Worm (Caenorhabditis elegans): ENCODE data around the gene oac-12.

DNA sequence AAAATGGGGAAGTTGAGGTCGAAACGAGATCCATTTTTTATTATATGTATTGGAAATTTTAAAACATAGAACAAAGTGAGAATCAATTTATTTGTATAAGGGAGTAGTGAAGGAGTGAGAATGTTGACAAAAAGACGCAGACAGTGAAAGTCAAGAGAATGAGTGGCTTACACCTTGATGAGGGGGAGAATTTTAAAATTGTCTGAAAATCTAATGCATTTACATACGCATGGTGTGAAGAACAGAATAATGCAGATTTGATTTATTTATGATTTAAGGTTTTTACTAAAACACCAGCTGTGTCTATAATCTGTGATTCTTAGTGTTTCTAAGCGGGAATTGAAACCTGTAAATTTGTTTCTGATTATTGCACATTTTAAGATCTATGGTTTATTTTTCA lies 6.9 kb downstream of the oac-12 start, which contains the start of gene nhr-125:
- no peak for TF ChIP-seq dve-1 (tag; optimal IDR thresholded peaks at IDR 0.05; ENCODE audit: insufficient read depth)
- TF ChIP-seq unc-39 (tag; optimal IDR thresholded peaks at IDR 0.05) = no peak
- TF ChIP-seq nhr-11 (tag; optimal IDR thresholded peaks at IDR 0.05) = no peak
- TF ChIP-seq pha-4 (GFP tag; IDR thresholded peaks at IDR 0.05) = no peak
- TF ChIP-seq pha-4 (tag; optimal IDR thresholded peaks at IDR 0.05) = no peak
- TF ChIP-seq nhr-28 (tag; optimal IDR thresholded peaks at IDR 0.05) = no peak
- no peak for TF ChIP-seq ama-1 (optimal IDR thresholded peaks at IDR 0.05)
- no peak for TF ChIP-seq ceh-44 (GFP tag; IDR thresholded peaks at IDR 0.05)
- TF ChIP-seq lsy-2 (tag; optimal IDR thresholded peaks at IDR 0.05) = no peak
- TF ChIP-seq spr-3 (GFP tag; optimal IDR thresholded peaks at IDR 0.05) = no peak
- no peak for TF ChIP-seq F49E8.2 (tag; optimal IDR thresholded peaks at IDR 0.05; ENCODE audit: borderline replicate concordance)
